Fruit fly (Drosophila melanogaster) S2 (cell line): Measurements from ENCODE around the gene CG1910.

Source experiments
- CG8478 ChIP-seq: fragments of >200 bp; optimal IDR thresholded peaks from 2 replicates; lab custom pipeline; 2018
- CTCF ChIP-seq, 2 experiments: fragments of >200 bp; optimal IDR thresholded peaks; 2 replicates each; lab custom pipeline; 2018

DNA sequence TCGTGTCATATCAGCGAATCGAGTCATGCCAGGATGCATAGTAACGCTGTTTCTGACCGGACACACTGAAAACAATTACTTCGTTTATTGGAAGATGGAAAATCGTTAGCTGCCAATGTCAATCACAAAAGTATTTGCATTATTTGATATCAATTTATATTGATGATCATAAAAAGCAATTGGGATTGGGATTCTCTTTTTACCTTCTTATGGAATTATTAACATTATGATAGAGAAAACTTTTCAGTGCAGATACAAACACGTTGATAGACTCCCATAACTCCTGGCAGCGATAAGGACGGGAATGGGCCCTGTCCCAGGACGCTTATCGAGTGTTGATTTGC, 40.6 kb upstream of the CG1910 start:
- no peak for TF ChIP-seq CG8478
- TF ChIP-seq CTCF (optimal IDR thresholded peaks at IDR 0.05; lab: Kevin White, UChicago): no peak
